Fruit fly (Drosophila melanogaster) whole organism, embryonic: Measurements from ENCODE around the gene CG31832.

Experiments used
- CG10979 ChIP-seq: fragments of 200-800 bp; sonication (Bioruptor generic); optimal IDR thresholded peaks from 2 replicates; lab custom pipeline; 2018; ENCODE audit warnings: missing biosample characterization, mild to moderate bottlenecking, missing genetic modification characterization, moderate library complexity
- CG11504 ChIP-seq: fragments of 200-800 bp; sonication (Bioruptor generic); optimal IDR thresholded peaks from 3 replicates; lab custom pipeline; 2019; ENCODE audit warnings: missing biosample characterization, mild to moderate bottlenecking, missing genetic modification characterization, moderate library complexity
- CG13775 ChIP-seq: fragments of 200-800 bp; sonication (Bioruptor generic); optimal IDR thresholded peaks from 3 replicates; lab custom pipeline; 2017; ENCODE audit warnings: missing biosample characterization, mild to moderate bottlenecking, missing genetic modification characterization
- CG13894 ChIP-seq: fragments of 200-800 bp; sonication (Bioruptor generic); optimal IDR thresholded peaks from 3 replicates; lab custom pipeline; 2018; ENCODE audit warnings: missing biosample characterization, mild to moderate bottlenecking, missing genetic modification characterization, moderate library complexity
- CG14667 ChIP-seq: fragments of 200-800 bp; sonication (Bioruptor generic); IDR thresholded peaks from 2 replicates; pipeline ENCODE4 v1.3.6; 2022; ENCODE audit warnings: missing biosample characterization, missing genetic modification characterization
- CG15696 ChIP-seq: fragments of 200-800 bp; sonication (Bioruptor generic); optimal IDR thresholded peaks from 2 replicates; lab custom pipeline; 2019; ENCODE audit warnings: missing biosample characterization, mild to moderate bottlenecking, missing genetic modification characterization, moderate library complexity
- CG17328 ChIP-seq: fragments of 200-800 bp; sonication (Bioruptor generic); IDR thresholded peaks from 2 replicates; pipeline ENCODE4 v1.3.6; 2022; ENCODE audit warnings: missing biosample characterization, missing genetic modification characterization
- CG18011 ChIP-seq: fragments of 200-800 bp; sonication (Bioruptor generic); optimal IDR thresholded peaks from 2 replicates; lab custom pipeline; 2017; ENCODE audit warnings: missing biosample characterization, missing genetic modification characterization, mild to moderate bottlenecking, moderate library complexity, missing genotype
- CG18619 ChIP-seq: fragments of 200-800 bp; sonication (Bioruptor generic); optimal IDR thresholded peaks from 3 replicates; lab custom pipeline; 2017; ENCODE audit warnings: missing biosample characterization, mild to moderate bottlenecking, missing genetic modification characterization
- CG3163 ChIP-seq: fragments of 200-800 bp; sonication (Bioruptor generic); optimal IDR thresholded peaks from 3 replicates; lab custom pipeline; 2016; ENCODE audit warnings: missing biosample characterization, missing genetic modification characterization
- CG32772 ChIP-seq: fragments of 200-800 bp; sonication (Bioruptor generic); IDR thresholded peaks from 2 replicates; pipeline ENCODE4 v1.3.6; 2022; ENCODE audit warnings: missing biosample characterization, missing genetic modification characterization
- CG4707 ChIP-seq: fragments of 200-800 bp; sonication (Bioruptor generic); optimal IDR thresholded peaks from 2 replicates; lab custom pipeline; 2018; ENCODE audit warnings: missing biosample characterization, mild to moderate bottlenecking, missing genetic modification characterization, moderate library complexity
- CG4730 ChIP-seq: fragments of 200-800 bp; sonication (Bioruptor generic); IDR thresholded peaks from 2 replicates; pipeline ENCODE4 v1.3.6; 2022; ENCODE audit warnings: missing biosample characterization, missing genetic modification characterization
- CG5953 ChIP-seq: fragments of 200-800 bp; sonication (Bioruptor generic); IDR thresholded peaks from 2 replicates; pipeline ENCODE4 v1.3.6; 2022; ENCODE audit warnings: missing biosample characterization, missing genetic modification characterization
- CG7556 ChIP-seq: fragments of 200-800 bp; sonication (Bioruptor generic); optimal IDR thresholded peaks from 2 replicates; lab custom pipeline; 2017; ENCODE audit warnings: missing biosample characterization, mild to moderate bottlenecking, missing genetic modification characterization
- CG8089 ChIP-seq: fragments of 200-800 bp; sonication (Bioruptor generic); optimal IDR thresholded peaks from 3 replicates; lab custom pipeline; 2016; ENCODE audit warnings: missing biosample characterization, missing genetic modification characterization
- CG8290 ChIP-seq, 3 experiments: fragments of 200-800 bp; sonication (Bioruptor generic); optimal IDR thresholded peaks; 2 replicates each; lab custom pipeline; 2016 to 2019; ENCODE audit warnings: missing biosample characterization in 3 of 3, missing genetic modification characterization in 3 of 3, mild to moderate bottlenecking in 2 of 3, moderate library complexity in 1 of 3
- CG9215 ChIP-seq: fragments of 200-800 bp; sonication (Bioruptor generic); IDR thresholded peaks from 2 replicates; pipeline ENCODE4 v1.3.6; 2022; ENCODE audit warnings: missing biosample characterization, missing genetic modification characterization
- D19B ChIP-seq: fragments of 200-800 bp; sonication (Bioruptor generic); optimal IDR thresholded peaks from 2 replicates; lab custom pipeline; 2017; ENCODE audit warnings: missing biosample characterization, mild to moderate bottlenecking, missing genetic modification characterization
- Doc3 ChIP-seq: fragments of 200-800 bp; sonication (Bioruptor generic); IDR thresholded peaks from 3 replicates; pipeline ENCODE4 v1.3.6; 2022; ENCODE audit warnings: missing biosample characterization, missing genetic modification characterization; ENCODE audit not compliant: partially characterized antibody
- ERR ChIP-seq: fragments of 200-800 bp; sonication (Bioruptor generic); optimal IDR thresholded peaks from 2 replicates; lab custom pipeline; 2016; ENCODE audit warnings: missing biosample characterization, missing genetic modification characterization
- Fer3 ChIP-seq: fragments of 200-800 bp; sonication (Bioruptor generic); optimal IDR thresholded peaks from 2 replicates; lab custom pipeline; 2018; ENCODE audit warnings: missing biosample characterization, mild to moderate bottlenecking, missing genetic modification characterization, moderate library complexity
- Gsc ChIP-seq: fragments of 200-800 bp; sonication (Bioruptor generic); IDR thresholded peaks from 2 replicates; pipeline ENCODE4 v1.3.6; 2022; ENCODE audit warnings: missing biosample characterization, missing genetic modification characterization
- HHEX ChIP-seq: fragments of 200-800 bp; sonication (Bioruptor generic); optimal IDR thresholded peaks from 3 replicates; lab custom pipeline; 2017; ENCODE audit warnings: missing biosample characterization, mild to moderate bottlenecking, missing genetic modification characterization, missing genetic modification reagents
- HLH4C ChIP-seq: fragments of 200-800 bp; sonication (Bioruptor generic); IDR thresholded peaks from 3 replicates; pipeline ENCODE4 v1.3.6; 2022; ENCODE audit warnings: missing biosample characterization, missing genetic modification characterization; ENCODE audit not compliant: partially characterized antibody
- Hey ChIP-seq: fragments of 200-800 bp; sonication (Bioruptor generic); optimal IDR thresholded peaks from 3 replicates; lab custom pipeline; 2018; ENCODE audit warnings: missing biosample characterization, mild to moderate bottlenecking, missing genetic modification characterization
- MESR4 ChIP-seq: fragments of 200-800 bp; sonication (Bioruptor generic); optimal IDR thresholded peaks from 2 replicates; lab custom pipeline; 2018; ENCODE audit warnings: missing biosample characterization, mild to moderate bottlenecking, missing genetic modification characterization, moderate library complexity
- Optix ChIP-seq: fragments of 200-800 bp; sonication (Bioruptor generic); IDR thresholded peaks from 3 replicates; pipeline ENCODE4 v1.3.6; 2022; ENCODE audit warnings: missing biosample characterization, missing genetic modification characterization
- Side ChIP-seq: fragments of 200-800 bp; sonication (Bioruptor generic); optimal IDR thresholded peaks from 2 replicates; lab custom pipeline; 2016; ENCODE audit warnings: missing biosample characterization, missing genetic modification characterization
- Six4 ChIP-seq: fragments of 200-800 bp; sonication (Bioruptor generic); optimal IDR thresholded peaks from 2 replicates; lab custom pipeline; 2016; ENCODE audit warnings: missing biosample characterization, missing genetic modification characterization
- chn ChIP-seq: fragments of 200-800 bp; sonication (Bioruptor generic); optimal IDR thresholded peaks from 2 replicates; lab custom pipeline; 2016; ENCODE audit warnings: missing biosample characterization, missing genetic modification characterization
- corto ChIP-seq: fragments of 200-800 bp; sonication (Bioruptor generic); optimal IDR thresholded peaks from 2 replicates; lab custom pipeline; 2016; ENCODE audit warnings: missing biosample characterization, mild to moderate bottlenecking, missing genetic modification characterization, moderate library complexity
- esg ChIP-seq: fragments of 200-800 bp; sonication (Bioruptor generic); conservative IDR thresholded peaks from 2 replicates; pipeline ENCODE4 v1.3.6; 2022; ENCODE audit warnings: missing biosample characterization, missing genetic modification characterization
- fd96Cb ChIP-seq: fragments of 200-800 bp; sonication (Bioruptor generic); optimal IDR thresholded peaks from 2 replicates; lab custom pipeline; 2018; ENCODE audit warnings: missing biosample characterization, mild to moderate bottlenecking, missing genetic modification characterization, moderate library complexity
- gro ChIP-seq: fragments of 200-800 bp; sonication (Bioruptor generic); optimal IDR thresholded peaks from 2 replicates; lab custom pipeline; 2016; ENCODE audit warnings: missing biosample characterization, missing genetic modification characterization
- hb ChIP-seq: fragments of 200-800 bp; sonication (Bioruptor generic); IDR thresholded peaks from 3 replicates; pipeline ENCODE4 v1.3.6; 2022; ENCODE audit warnings: missing biosample characterization, missing genetic modification characterization; ENCODE audit not compliant: partially characterized antibody
- insv ChIP-seq, 2 experiments: fragments of 200-800 bp; sonication (Bioruptor generic); optimal IDR thresholded peaks; 3 replicates each; lab custom pipeline; 2016 to 2018; ENCODE audit warnings: missing biosample characterization in 2 of 2, missing genetic modification characterization in 2 of 2
- inv ChIP-seq: fragments of 200-800 bp; sonication (Bioruptor generic); IDR thresholded peaks from 2 replicates; pipeline ENCODE4 v1.3.6; 2022; ENCODE audit warnings: missing biosample characterization, missing genetic modification characterization; ENCODE audit not compliant: partially characterized antibody
- kni ChIP-seq: fragments of 200-800 bp; sonication (Bioruptor generic); optimal IDR thresholded peaks from 3 replicates; lab custom pipeline; 2017; ENCODE audit warnings: mild to moderate bottlenecking, missing biosample characterization, missing genetic modification reagents, missing genetic modification characterization
- lilli ChIP-seq: fragments of 200-800 bp; sonication (Bioruptor generic); optimal IDR thresholded peaks from 3 replicates; lab custom pipeline; 2016; ENCODE audit warnings: missing biosample characterization, missing genetic modification characterization
- mirr ChIP-seq: fragments of 200-800 bp; sonication (Bioruptor generic); optimal IDR thresholded peaks from 3 replicates; lab custom pipeline; 2018; ENCODE audit warnings: missing biosample characterization, mild to moderate bottlenecking, missing genetic modification characterization
- pb ChIP-seq: fragments of 200-800 bp; sonication (Bioruptor generic); optimal IDR thresholded peaks from 3 replicates; lab custom pipeline; 2016; ENCODE audit warnings: missing biosample characterization, missing genetic modification characterization
- pnt ChIP-seq: fragments of 200-800 bp; sonication (Bioruptor generic); optimal IDR thresholded peaks from 3 replicates; lab custom pipeline; 2016; ENCODE audit warnings: missing biosample characterization, missing genetic modification characterization
- schlank ChIP-seq: fragments of 200-800 bp; sonication (Bioruptor generic); optimal IDR thresholded peaks from 2 replicates; lab custom pipeline; 2018; ENCODE audit warnings: missing biosample characterization, mild to moderate bottlenecking, missing genetic modification characterization
- sima ChIP-seq: fragments of 200-800 bp; sonication (Bioruptor generic); optimal IDR thresholded peaks from 2 replicates; lab custom pipeline; 2016; ENCODE audit warnings: missing biosample characterization, missing genetic modification characterization
- sisA ChIP-seq: fragments of 200-800 bp; sonication (Bioruptor generic); IDR thresholded peaks from 2 replicates; pipeline ENCODE4 v1.3.6; 2022; ENCODE audit warnings: missing biosample characterization, missing genetic modification characterization
- slp2 ChIP-seq: fragments of 200-800 bp; sonication (Bioruptor generic); optimal IDR thresholded peaks from 2 replicates; lab custom pipeline; 2016; ENCODE audit warnings: missing biosample characterization, missing genetic modification characterization
- unpg ChIP-seq: fragments of 200-800 bp; sonication (Bioruptor generic); optimal IDR thresholded peaks from 3 replicates; lab custom pipeline; 2018; ENCODE audit warnings: missing biosample characterization, mild to moderate bottlenecking, missing genetic modification characterization, moderate library complexity
- vnd ChIP-seq: fragments of 200-800 bp; sonication (Bioruptor generic); IDR thresholded peaks from 3 replicates; pipeline ENCODE4 v1.3.6; 2022; ENCODE audit warnings: missing biosample characterization, missing genetic modification characterization; ENCODE audit not compliant: partially characterized antibody
- zfh2 ChIP-seq: fragments of 200-800 bp; sonication (Bioruptor generic); optimal IDR thresholded peaks from 2 replicates; lab custom pipeline; 2016; ENCODE audit warnings: missing biosample characterization, missing genetic modification characterization

Gene CG31832

dm6 chr2L:15061368-15061767 is 29.8 kb upstream of the CG31832 start, which contains the start of the genes solo and vas (continued):
- no peak for TF ChIP-seq zfh2
- TF ChIP-seq CG13894 (tag; lab: Kevin White, UChicago): peak; percentile 55
- no peak for TF ChIP-seq CG9215 (GFP tag; lab: Robert Waterston, UW)
- peak; percentile 64 for TF ChIP-seq unpg
- peak; percentile 48 for TF ChIP-seq esg (GFP tag; lab: Robert Waterston, UW)
- TF ChIP-seq schlank: no peak
- TF ChIP-seq CG18011 (GFP tag; lab: Kevin White, UChicago): no peak
- peak; percentile 39 for TF ChIP-seq fd96Cb (tag; lab: Kevin White, UChicago)
- no peak for TF ChIP-seq hb (GFP tag; lab: Robert Waterston, UW)
- TF ChIP-seq CG4730 (GFP tag; lab: Robert Waterston, UW): 0 out of 2 replicates have a peak, but pooled peaks have one; percentile 12
- no peak for TF ChIP-seq CG8089
- TF ChIP-seq CG7556 (GFP tag; lab: Kevin White, UChicago): peak; percentile 30
- TF ChIP-seq inv (GFP tag; lab: Robert Waterston, UW): no peak
- TF ChIP-seq Six4 (GFP tag; lab: Kevin White, UChicago): no peak
- peak; percentile 59 for TF ChIP-seq CG13775 (GFP tag; lab: Kevin White, UChicago)
- TF ChIP-seq pb: no peak
- 0 out of 2 replicates have a peak, but pooled peaks have one; percentile 43 for TF ChIP-seq CG17328
- no peak for TF ChIP-seq CG14667 (GFP tag; lab: Robert Waterston, UW)
- peak; percentile 70 for TF ChIP-seq CG11504 (tag; lab: Kevin White, UChicago)
- TF ChIP-seq CG8290 (GFP tag; optimal IDR thresholded peaks at IDR 0.05; lab: Kevin White, UChicago): peak; percentile 75
- peak; percentile 29 to 84 for TF ChIP-seq CG8290 (tag; optimal IDR thresholded peaks at IDR 0.05; lab: Kevin White, UChicago)
- peak; percentile 46; the same call in 1 of the 3 replicates for TF ChIP-seq HLH4C
- TF ChIP-seq pnt (GFP tag; lab: Kevin White, UChicago): no peak
- TF ChIP-seq slp2 (GFP tag; lab: Kevin White, UChicago): no peak
- peak; percentile 25 for TF ChIP-seq CG18619 (GFP tag; lab: Kevin White, UChicago)
- no peak for TF ChIP-seq CG3163 (GFP tag; lab: Kevin White, UChicago)
- TF ChIP-seq sima (GFP tag; lab: Kevin White, UChicago): no peak
- TF ChIP-seq CG32772 (GFP tag; lab: Robert Waterston, UW): no peak
- no peak for TF ChIP-seq Hey
- TF ChIP-seq CG5953: no peak
- no peak for TF ChIP-seq Optix (GFP tag; lab: Robert Waterston, UW)
- no peak for TF ChIP-seq kni (GFP tag; lab: Kevin White, UChicago)
- no peak for TF ChIP-seq D19B
- TF ChIP-seq CG10979: peak; percentile 36
- TF ChIP-seq corto (GFP tag; lab: Kevin White, UChicago): no peak
- no peak for TF ChIP-seq ERR (GFP tag; lab: Kevin White, UChicago)
- TF ChIP-seq Fer3 (tag; lab: Kevin White, UChicago): peak; percentile 49
- peak; percentile 27 for TF ChIP-seq CG4707
- TF ChIP-seq chn (GFP tag; lab: Kevin White, UChicago): no peak
- no peak for TF ChIP-seq Gsc (GFP tag; lab: Robert Waterston, UW)
- no peak for TF ChIP-seq Side (GFP tag; lab: Kevin White, UChicago)
- no peak for TF ChIP-seq MESR4 (GFP tag; lab: Kevin White, UChicago)
- no peak for TF ChIP-seq gro
- no peak for TF ChIP-seq mirr (GFP tag; lab: Kevin White, UChicago)
- 0 out of 2 replicates have a peak, but pooled peaks have one; percentile 22 for TF ChIP-seq sisA
- no peak for TF ChIP-seq insv (GFP tag; optimal IDR thresholded peaks at IDR 0.05; lab: Kevin White, UChicago)
- peak; percentile 27 for TF ChIP-seq lilli (GFP tag; lab: Kevin White, UChicago)
- TF ChIP-seq CG15696 (tag; lab: Kevin White, UChicago): peak; percentile 45
- no peak for TF ChIP-seq HHEX (GFP tag; lab: Kevin White, UChicago)
- TF ChIP-seq Doc3 (GFP tag; lab: Robert Waterston, UW): no peak
- no peak for TF ChIP-seq vnd (GFP tag; lab: Robert Waterston, UW)
